Fruit fly (Drosophila melanogaster): ENCODE measurements around the gene CG7916.

- no peak for TF ChIP-seq CTCF (optimal IDR thresholded peaks at IDR 0.05)
- TF ChIP-seq CG8478 (optimal IDR thresholded peaks at IDR 0.05), result no peak
These were observed 35.4 kb downstream of the CG7916 start for dm6 chr2L:13881939-13882338.
